Worm (Caenorhabditis elegans) whole organism, midembryonic: ENCODE data around the gene F58A6.1.

ENCODE experiments used
- cog-1 ChIP-seq: sonication (generic microtip); optimal IDR thresholded peaks from 2 replicates; lab custom pipeline; 2016; ENCODE audit warnings: missing genetic modification characterization, missing compliant biosample characterization
- klf-2 ChIP-seq: fragments of 200-800 bp; sonication (Bioruptor generic); conservative IDR thresholded peaks from 2 replicates; pipeline ENCODE4 v1.3.6; 2022; ENCODE audit warnings: missing genetic modification reagents, missing genetic modification characterization, missing compliant biosample characterization
- ztf-29 ChIP-seq: fragments of 200-800 bp; sonication (Bioruptor generic); IDR thresholded peaks from 2 replicates; pipeline ENCODE4 v1.3.6; 2022; ENCODE audit warnings: missing genetic modification reagents, missing genetic modification characterization, missing compliant biosample characterization

- TF ChIP-seq klf-2 (GFP tag; lab: Robert Waterston, UW), result no peak
- TF ChIP-seq ztf-29, result no peak
- TF ChIP-seq cog-1 (tag; lab: Kevin White, UChicago), result no peak
These were observed 39.5 kb upstream of the F58A6.1 start for ce11 chrII:5103189-5103588.
